Fruit fly (Drosophila melanogaster) whole organism, wandering third instar larva: ENCODE measurements around the gene VAChT.
A peak's percentile ranks its signal among the peaks of the same experiment; 100 is the strongest.

Experiments used
- Abd-B ChIP-seq: fragments of >200 bp; optimal IDR thresholded peaks from 2 replicates; lab custom pipeline; 2017; ENCODE audit warnings: missing biosample characterization, missing genetic modification characterization
- CG32264 ChIP-seq: fragments of 200-800 bp; sonication (Bioruptor generic); optimal IDR thresholded peaks from 2 replicates; lab custom pipeline; 2016; ENCODE audit warnings: missing biosample characterization, missing genetic modification characterization
- CG9705 ChIP-seq: fragments of 200-800 bp; sonication (Bioruptor generic); optimal IDR thresholded peaks from 2 replicates; lab custom pipeline; 2018; ENCODE audit warnings: missing biosample characterization, mild to moderate bottlenecking, missing genetic modification characterization
- Dfd ChIP-seq: fragments of >200 bp; optimal IDR thresholded peaks from 2 replicates; lab custom pipeline; 2017; ENCODE audit warnings: missing biosample characterization, missing genetic modification characterization
- Dif ChIP-seq: fragments of 200-275, 200-300 bp; sonication (Bioruptor generic); optimal IDR thresholded peaks from 2 replicates; lab custom pipeline; 2018; ENCODE audit warnings: missing biosample characterization, missing genetic modification characterization; ENCODE audit not compliant: partially characterized antibody
- GATAd ChIP-seq: sonication (Bioruptor generic); optimal IDR thresholded peaks from 2 replicates; lab custom pipeline; 2016; ENCODE audit warnings: missing biosample characterization, missing genetic modification characterization
- HLH106 ChIP-seq: fragments of 200-800 bp; optimal IDR thresholded peaks from 3 replicates; lab custom pipeline; 2019; ENCODE audit warnings: missing biosample characterization, mild to moderate bottlenecking, missing genetic modification characterization, moderate library complexity
- Hr78 ChIP-seq: fragments of >200 bp; optimal IDR thresholded peaks from 2 replicates; lab custom pipeline; 2017; ENCODE audit warnings: missing biosample characterization, missing genetic modification characterization
- Hr83 ChIP-seq: fragments of 200-300 bp; sonication (Bioruptor generic); optimal IDR thresholded peaks from 2 replicates; lab custom pipeline; 2016; ENCODE audit warnings: missing biosample characterization, mild to moderate bottlenecking, missing genetic modification characterization, moderate library complexity; ENCODE audit not compliant: poor library complexity, severe bottlenecking
- Mio ChIP-seq: sonication (Bioruptor generic); optimal IDR thresholded peaks from 2 replicates; lab custom pipeline; 2016; ENCODE audit warnings: missing biosample characterization, missing genetic modification characterization
- Myc ChIP-seq: fragments of >200 bp; optimal IDR thresholded peaks from 2 replicates; lab custom pipeline; 2017
- N ChIP-seq: fragments of >200 bp; optimal IDR thresholded peaks from 2 replicates; lab custom pipeline; 2018; ENCODE audit warnings: missing biosample characterization, missing external identifiers, missing genetic modification characterization
- OdsH ChIP-seq: fragments of 200-800 bp; sonication (Bioruptor generic); optimal IDR thresholded peaks from 2 replicates; lab custom pipeline; 2016; ENCODE audit warnings: missing biosample characterization, mild to moderate bottlenecking, missing genetic modification characterization
- Rel ChIP-seq, 2 experiments: fragments of 200-800 bp; sonication (Bioruptor generic) in 1 of 2; optimal IDR thresholded peaks; 2 replicates in 1 of 2; 3 replicates in 1 of 2; lab custom pipeline; 2016 to 2019; ENCODE audit warnings: mild to moderate bottlenecking in 2 of 2, missing biosample characterization in 2 of 2, missing genetic modification characterization in 2 of 2, moderate library complexity in 1 of 2
- Sp1 ChIP-seq: fragments of 200-800 bp; sonication (Bioruptor generic); optimal IDR thresholded peaks from 3 replicates; lab custom pipeline; 2019; ENCODE audit warnings: missing biosample characterization, mild to moderate bottlenecking, missing genetic modification characterization, moderate library complexity
- Vsx2 ChIP-seq: fragments of 200-300, 225-300 bp; sonication (Bioruptor generic); optimal IDR thresholded peaks from 2 replicates; lab custom pipeline; 2018; ENCODE audit warnings: missing biosample characterization, missing genetic modification characterization; ENCODE audit not compliant: partially characterized antibody
- br ChIP-seq: fragments of 200-800 bp; sonication (Bioruptor generic); optimal IDR thresholded peaks from 2 replicates; lab custom pipeline; 2016; ENCODE audit warnings: missing biosample characterization, missing genetic modification characterization
- brk ChIP-seq: fragments of 200-800 bp; sonication (Bioruptor generic); optimal IDR thresholded peaks from 2 replicates; lab custom pipeline; 2016; ENCODE audit warnings: missing biosample characterization, mild to moderate bottlenecking, missing genetic modification characterization
- dl ChIP-seq, 2 experiments: fragments of 175-275, 200-275 bp in 1 of 2; fragments of 200-275 bp in 1 of 2; sonication (Bioruptor generic); optimal IDR thresholded peaks; lab custom pipeline; 2018; ENCODE audit warnings: mild to moderate bottlenecking in 2 of 2, missing biosample characterization in 2 of 2, missing genetic modification characterization in 2 of 2, moderate library complexity in 2 of 2; ENCODE audit not compliant: partially characterized antibody in 2 of 2, insufficient read depth in 1 of 2
- ey ChIP-seq: fragments of 200-800 bp; sonication (Bioruptor generic); optimal IDR thresholded peaks from 2 replicates; lab custom pipeline; 2016; ENCODE audit warnings: missing biosample characterization, missing genetic modification characterization
- foxo ChIP-seq, 2 experiments: fragments of 200-800 bp; sonication (Bioruptor generic); optimal IDR thresholded peaks; 2 replicates in 1 of 2; 3 replicates in 1 of 2; lab custom pipeline; 2016 to 2017; ENCODE audit warnings: missing biosample characterization in 2 of 2, missing genetic modification characterization in 2 of 2
- fru ChIP-seq: fragments of 200-800 bp; sonication (Bioruptor generic); optimal IDR thresholded peaks from 3 replicates; lab custom pipeline; 2016; ENCODE audit warnings: missing biosample characterization, mild to moderate bottlenecking, missing genetic modification characterization
- h ChIP-seq: fragments of 200-800 bp; sonication (Bioruptor generic); optimal IDR thresholded peaks from 3 replicates; lab custom pipeline; 2016; ENCODE audit warnings: missing biosample characterization, mild to moderate bottlenecking, missing genetic modification characterization
- jim ChIP-seq: fragments of 175-275, 200-325 bp; sonication (Bioruptor generic); optimal IDR thresholded peaks from 2 replicates; lab custom pipeline; 2016; ENCODE audit warnings: missing biosample characterization, mild to moderate bottlenecking, missing genetic modification characterization
- lola ChIP-seq: fragments of >200 bp; optimal IDR thresholded peaks from 2 replicates; lab custom pipeline; 2017; ENCODE audit warnings: missing biosample characterization, missing genetic modification characterization
- pan ChIP-seq: fragments of >200 bp; optimal IDR thresholded peaks from 2 replicates; lab custom pipeline; 2017
- psq ChIP-seq: fragments of 200-800 bp; sonication (Bioruptor generic); optimal IDR thresholded peaks from 3 replicates; lab custom pipeline; 2017; ENCODE audit warnings: missing biosample characterization, mild to moderate bottlenecking, missing genetic modification characterization, moderate library complexity
- rgr ChIP-seq: fragments of 200-800 bp; sonication (Bioruptor generic); optimal IDR thresholded peaks from 3 replicates; lab custom pipeline; 2016; ENCODE audit warnings: missing biosample characterization, mild to moderate bottlenecking, missing genetic modification characterization
- sage ChIP-seq: fragments of 200-800 bp; sonication (Bioruptor generic); optimal IDR thresholded peaks from 2 replicates; lab custom pipeline; 2016; ENCODE audit warnings: missing biosample characterization, mild to moderate bottlenecking, missing genetic modification characterization
- tai ChIP-seq: sonication (Bioruptor generic); optimal IDR thresholded peaks from 2 replicates; lab custom pipeline; 2016; ENCODE audit warnings: missing biosample characterization, missing genetic modification characterization
- usp ChIP-seq: fragments of >200 bp; optimal IDR thresholded peaks from 2 replicates; lab custom pipeline; 2017; ENCODE audit warnings: missing biosample characterization, missing genetic modification characterization
- woc ChIP-seq: sonication (Bioruptor generic); optimal IDR thresholded peaks from 2 replicates; lab custom pipeline; 2016; ENCODE audit warnings: missing biosample characterization, mild to moderate bottlenecking, missing genetic modification characterization

The VAChT gene

DNA sequence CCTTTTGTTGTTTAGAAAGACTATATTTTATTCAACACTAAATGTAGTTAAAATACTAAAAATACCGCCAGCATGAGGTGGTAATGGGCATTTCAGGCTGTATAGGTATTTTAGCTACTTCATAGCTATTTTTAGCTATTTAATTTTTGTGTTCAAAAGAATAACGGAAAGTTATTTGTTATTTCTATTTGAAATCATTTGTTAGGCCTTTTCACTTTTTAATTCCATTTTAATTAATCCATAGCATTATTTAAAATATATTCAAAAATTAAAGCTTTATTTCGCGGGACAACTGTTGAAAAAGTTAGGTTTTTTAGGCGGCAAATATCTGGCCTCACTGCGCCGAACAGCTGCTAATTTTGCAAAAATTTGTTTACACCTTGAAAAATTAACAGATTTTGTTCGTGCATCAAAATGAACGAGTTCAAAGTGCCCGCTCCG lies 27.8 kb upstream of the VAChT start, which contains the start of the genes dind and CG7706:
dind (minus strand) TSS at position 40 of the 441 bp plus-strand sequence.
CG7706 (plus strand) TSS at position 319 of the 441 bp plus-strand sequence.
- TF ChIP-seq Myc (lab: Kevin White, UChicago) (peak; percentile 80), rgr (no peak)
- TF ChIP-seq, all 38 proteins: peak for 1

DNA sequence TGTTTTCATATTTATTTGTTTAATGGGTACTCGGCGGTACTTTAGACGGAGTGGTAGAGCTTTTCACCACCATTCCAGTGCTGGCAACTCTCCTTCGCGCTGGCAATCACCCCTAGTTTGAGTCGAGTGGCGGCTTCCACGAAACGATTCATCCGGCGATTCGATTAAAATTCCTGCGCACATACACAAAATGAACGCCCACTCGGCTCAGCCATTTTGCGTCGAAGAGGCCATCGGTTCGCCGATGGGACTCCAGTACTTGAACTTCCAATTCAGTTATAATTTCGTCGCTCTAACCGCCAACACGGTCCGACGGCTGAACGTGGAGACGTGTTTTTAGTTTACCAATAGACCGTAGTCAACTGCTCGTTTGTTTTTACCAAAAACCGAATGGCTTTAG lies 25.0 kb upstream of the VAChT start, which contains the start of the genes CG46318 and ChT:
CG46318 (plus strand) TSS at position 273 of the 400 bp plus-strand sequence.
ChT (plus strand) TSS at position 273 of the 400 bp plus-strand sequence.
- TF ChIP-seq CG32264 (GFP tag; lab: Kevin White, UChicago), result no peak
- no peak for TF ChIP-seq h (GFP tag; lab: Kevin White, UChicago)
- no peak for TF ChIP-seq Sp1 (GFP tag; lab: Kevin White, UChicago)
- TF ChIP-seq psq (GFP tag; lab: Kevin White, UChicago), result no peak
- TF ChIP-seq OdsH, result no peak
- TF ChIP-seq rgr, result no peak
- TF ChIP-seq HLH106 (tag; lab: Kevin White, UChicago), result no peak
- no peak for TF ChIP-seq Vsx2 (GFP tag; lab: Kevin White, UChicago)
- no peak for TF ChIP-seq lola (GFP tag; lab: Kevin White, UChicago)
- TF ChIP-seq foxo (GFP tag; optimal IDR thresholded peaks at IDR 0.05; lab: Kevin White, UChicago), result no peak
- no peak for TF ChIP-seq Dfd
- no peak for TF ChIP-seq Dif (GFP tag; lab: Kevin White, UChicago)
- TF ChIP-seq N (GFP tag; lab: Kevin White, UChicago), result no peak
- no peak for TF ChIP-seq dl (GFP tag; optimal IDR thresholded peaks at IDR 0.05; lab: Kevin White, UChicago; ENCODE audit: insufficient read depth in 1 of 2, partially characterized antibody in 2 of 2)
- no peak for TF ChIP-seq pan (lab: Kevin White, UChicago)
- TF ChIP-seq usp (GFP tag; lab: Kevin White, UChicago), result no peak
- TF ChIP-seq tai, result no peak
- TF ChIP-seq Mio (GFP tag; lab: Kevin White, UChicago), result no peak

DNA sequence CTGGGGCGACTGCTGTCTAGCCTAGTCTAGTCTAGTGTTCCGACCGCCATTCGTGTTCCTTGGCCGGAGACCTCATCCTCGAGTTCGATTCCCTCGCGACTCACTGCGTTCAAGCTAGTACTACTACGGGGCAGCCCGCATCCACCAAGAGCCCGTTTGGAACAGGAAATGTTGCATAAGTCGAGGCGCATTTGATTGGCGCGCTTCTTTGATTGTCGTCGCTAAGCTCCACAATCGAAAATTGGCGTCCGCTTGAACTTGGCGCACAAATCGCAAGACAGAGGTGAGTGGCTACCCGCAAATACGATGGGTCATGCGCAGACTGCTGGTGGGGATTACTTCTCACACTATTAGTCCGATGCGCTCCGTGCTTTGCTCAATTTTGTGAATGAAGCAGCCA lies 24.2 kb upstream of the VAChT start:
- no peak for TF ChIP-seq Vsx2 (GFP tag; lab: Kevin White, UChicago)
- no peak for TF ChIP-seq usp (GFP tag; lab: Kevin White, UChicago)
- TF ChIP-seq jim (GFP tag; lab: Kevin White, UChicago), result no peak
- no peak for TF ChIP-seq Myc (lab: Kevin White, UChicago)
- no peak for TF ChIP-seq pan (lab: Kevin White, UChicago)
- no peak for TF ChIP-seq Rel (GFP tag; optimal IDR thresholded peaks at IDR 0.05; lab: Kevin White, UChicago)
- no peak for TF ChIP-seq Rel (tag; optimal IDR thresholded peaks at IDR 0.05; lab: Kevin White, UChicago)
- TF ChIP-seq HLH106 (tag; lab: Kevin White, UChicago), result no peak
- no peak for TF ChIP-seq CG9705 (GFP tag; lab: Kevin White, UChicago)
- no peak for TF ChIP-seq N (GFP tag; lab: Kevin White, UChicago)
- TF ChIP-seq woc, result no peak
- TF ChIP-seq Hr83 (GFP tag; lab: Kevin White, UChicago), result no peak
- no peak for TF ChIP-seq Abd-B (GFP tag; lab: Kevin White, UChicago)
- TF ChIP-seq dl (GFP tag; optimal IDR thresholded peaks at IDR 0.05; lab: Kevin White, UChicago; ENCODE audit: insufficient read depth in 1 of 2, partially characterized antibody in 2 of 2), result no peak
- TF ChIP-seq br, result no peak

DNA sequence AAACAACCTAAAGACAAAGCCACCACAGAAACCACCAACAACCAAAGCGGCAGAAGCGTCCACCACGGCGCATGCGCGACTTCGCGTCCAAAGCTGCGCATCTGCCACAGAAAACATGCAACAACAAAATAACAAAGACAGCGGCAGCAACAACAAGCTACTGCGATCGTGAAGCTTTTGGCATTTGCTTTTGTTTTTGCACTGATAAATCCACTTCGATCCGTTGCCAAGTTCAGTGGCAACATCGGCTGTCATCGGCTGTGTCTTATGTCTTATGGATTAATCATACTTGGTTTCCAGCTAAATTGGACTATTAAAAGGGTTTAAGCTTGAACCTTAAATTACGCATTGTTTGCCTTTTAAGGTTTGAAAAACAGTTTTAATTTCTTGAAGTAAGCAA lies 12.7 kb upstream of the VAChT start, which contains the start of gene Muc91C:
Muc91C (minus strand) TSS at position 101 of the 400 bp plus-strand sequence.
- TF ChIP-seq lola (GFP tag; lab: Kevin White, UChicago), result no peak
- no peak for TF ChIP-seq dl (GFP tag; optimal IDR thresholded peaks at IDR 0.05; lab: Kevin White, UChicago; ENCODE audit: insufficient read depth in 1 of 2, partially characterized antibody in 2 of 2)
- TF ChIP-seq Dif (GFP tag; lab: Kevin White, UChicago), result no peak
- TF ChIP-seq ey (GFP tag; lab: Kevin White, UChicago), result no peak
- no peak for TF ChIP-seq HLH106 (tag; lab: Kevin White, UChicago)
- TF ChIP-seq woc, result no peak

- TF ChIP-seq HLH106 (tag; lab: Kevin White, UChicago) (no peak), fru (GFP tag; lab: Kevin White, UChicago) (no peak), GATAd (no peak), brk (GFP tag; lab: Kevin White, UChicago) (no peak), Hr83 (GFP tag; lab: Kevin White, UChicago) (no peak), Dif (GFP tag; lab: Kevin White, UChicago) (no peak), Hr78 (no peak), sage (no peak), woc (no peak), Rel (GFP tag; optimal IDR thresholded peaks at IDR 0.05; lab: Kevin White, UChicago) (no peak), Rel (tag; optimal IDR thresholded peaks at IDR 0.05; lab: Kevin White, UChicago) (no peak), CG32264 (GFP tag; lab: Kevin White, UChicago) (no peak), usp (GFP tag; lab: Kevin White, UChicago) (no peak), tai (no peak), rgr (no peak), Vsx2 (GFP tag; lab: Kevin White, UChicago) (no peak), Dfd (no peak), Sp1 (GFP tag; lab: Kevin White, UChicago) (no peak)
Observed at dm6 chr3R:18693611-18694010, 11.7 kb upstream of the VAChT start, which contains the start of gene CG14300. TSS of gene CG14300 (minus strand) at chr3R:18693711.
